Worm (Caenorhabditis elegans) whole organism, late embryonic: ENCODE results near the gene sri-31.
A peak's percentile ranks its signal among the peaks of the same experiment; 100 is the strongest.

Source experiments
- C08G9.2 ChIP-seq: sonication (generic microtip); optimal IDR thresholded peaks from 2 replicates; lab custom pipeline; 2016; ENCODE audit warnings: mild to moderate bottlenecking, missing genetic modification characterization, moderate library complexity, missing compliant biosample characterization
- C38D4.7 ChIP-seq: fragments of 200-800 bp; sonication (Bioruptor generic); optimal IDR thresholded peaks from 2 replicates; lab custom pipeline; 2018; ENCODE audit warnings: mild to moderate bottlenecking, missing genetic modification characterization, moderate library complexity, missing compliant biosample characterization
- F13H6.1 ChIP-seq: sonication (generic microtip); optimal IDR thresholded peaks from 2 replicates; lab custom pipeline; 2016; ENCODE audit warnings: missing genetic modification characterization, missing compliant biosample characterization
- K02D7.2 ChIP-seq: sonication (generic microtip); optimal IDR thresholded peaks from 2 replicates; lab custom pipeline; 2017; ENCODE audit warnings: mild to moderate bottlenecking, missing genetic modification characterization, missing compliant biosample characterization
- Y22D7AL.16 ChIP-seq: sonication (generic microtip); optimal IDR thresholded peaks from 2 replicates; lab custom pipeline; 2016; ENCODE audit warnings: missing genetic modification characterization, missing compliant biosample characterization
- ama-1 ChIP-seq: fragments of 150-350 bp; optimal IDR thresholded peaks from 2 replicates; lab custom pipeline; 2014
- ceh-14 ChIP-seq: sonication (generic microtip); optimal IDR thresholded peaks from 2 replicates; lab custom pipeline; 2016; ENCODE audit warnings: missing genotype, missing genetic modification characterization, missing compliant biosample characterization
- ceh-18 ChIP-seq: sonication (generic microtip); optimal IDR thresholded peaks from 2 replicates; lab custom pipeline; 2016; ENCODE audit warnings: missing genetic modification characterization, missing compliant biosample characterization
- ceh-19 ChIP-seq: fragments of 200-800 bp; sonication (Bioruptor generic); optimal IDR thresholded peaks from 2 replicates; lab custom pipeline; 2018; ENCODE audit warnings: mild to moderate bottlenecking, missing genetic modification characterization, missing compliant biosample characterization
- ceh-2 ChIP-seq: sonication (generic microtip); optimal IDR thresholded peaks from 2 replicates; lab custom pipeline; 2016; ENCODE audit warnings: missing genotype, missing genetic modification characterization, missing compliant biosample characterization
- ceh-22 ChIP-seq: sonication (generic microtip); optimal IDR thresholded peaks from 2 replicates; lab custom pipeline; 2017; ENCODE audit warnings: missing biosample characterization, missing genetic modification characterization
- ceh-31 ChIP-seq: sonication (generic microtip); optimal IDR thresholded peaks from 2 replicates; lab custom pipeline; 2016; ENCODE audit warnings: missing genetic modification characterization, missing compliant biosample characterization
- ceh-34 ChIP-seq: sonication (generic microtip); optimal IDR thresholded peaks from 2 replicates; lab custom pipeline; 2016; ENCODE audit warnings: mild to moderate bottlenecking, missing genetic modification characterization, missing compliant biosample characterization
- ceh-45 ChIP-seq: fragments of 200-800 bp; sonication (Bioruptor generic); IDR thresholded peaks from 2 replicates; pipeline ENCODE4 v1.3.6; 2022; ENCODE audit warnings: missing genetic modification reagents, missing genetic modification characterization, missing compliant biosample characterization
- ceh-9 ChIP-seq: sonication (generic microtip); optimal IDR thresholded peaks from 2 replicates; lab custom pipeline; 2016; ENCODE audit warnings: mild to moderate bottlenecking, missing genetic modification characterization, inconsistent platforms, missing compliant biosample characterization
- che-1 ChIP-seq: sonication (generic microtip); optimal IDR thresholded peaks from 2 replicates; lab custom pipeline; 2016; ENCODE audit warnings: mild to moderate bottlenecking, missing genetic modification characterization, missing compliant biosample characterization
- dve-1 ChIP-seq: sonication (generic microtip); optimal IDR thresholded peaks from 2 replicates; lab custom pipeline; 2017; ENCODE audit warnings: antibody characterized with exemption, mild to moderate bottlenecking, missing genetic modification characterization, missing compliant biosample characterization
- ets-4 ChIP-seq: sonication (generic microtip); optimal IDR thresholded peaks from 2 replicates; lab custom pipeline; 2016; ENCODE audit warnings: missing genetic modification characterization, missing compliant biosample characterization
- fax-1 ChIP-seq: sonication (generic microtip); optimal IDR thresholded peaks from 2 replicates; lab custom pipeline; 2016; ENCODE audit warnings: missing genotype, missing genetic modification characterization, missing compliant biosample characterization
- fkh-6 ChIP-seq: sonication (generic microtip); optimal IDR thresholded peaks from 2 replicates; lab custom pipeline; 2016; ENCODE audit warnings: missing genetic modification characterization, missing compliant biosample characterization
- gmeb-2 ChIP-seq: sonication (generic microtip); optimal IDR thresholded peaks from 2 replicates; lab custom pipeline; 2016; ENCODE audit warnings: missing genetic modification characterization, inconsistent platforms, missing compliant biosample characterization
- hlh-30 ChIP-seq: sonication (generic microtip); optimal IDR thresholded peaks from 2 replicates; lab custom pipeline; 2017; ENCODE audit warnings: antibody characterized with exemption, missing genetic modification characterization, missing compliant biosample characterization; ENCODE audit not compliant: insufficient read depth
- hlh-6 ChIP-seq: sonication (generic microtip); optimal IDR thresholded peaks from 2 replicates; lab custom pipeline; 2016; ENCODE audit warnings: missing genotype, missing genetic modification characterization, missing compliant biosample characterization
- madf-2 ChIP-seq: sonication (generic microtip); optimal IDR thresholded peaks from 2 replicates; lab custom pipeline; 2017; ENCODE audit warnings: missing genetic modification characterization, missing compliant biosample characterization
- nfya-1 ChIP-seq: sonication (generic microtip); optimal IDR thresholded peaks from 2 replicates; lab custom pipeline; 2017; ENCODE audit warnings: missing genetic modification characterization, mild to moderate bottlenecking, missing compliant biosample characterization, antibody characterized with exemption, moderate library complexity
- nhr-11 ChIP-seq: fragments of 150-350 bp; optimal IDR thresholded peaks from 2 replicates; lab custom pipeline; 2014; ENCODE audit warnings: missing biosample characterization, missing genetic modification characterization
- odd-2 ChIP-seq: sonication (generic microtip); optimal IDR thresholded peaks from 2 replicates; lab custom pipeline; 2017; ENCODE audit warnings: antibody characterized with exemption, mild to moderate bottlenecking, missing genetic modification characterization, missing compliant biosample characterization
- pax-1 ChIP-seq: fragments of 150-350 bp; optimal IDR thresholded peaks from 2 replicates; lab custom pipeline; 2014; ENCODE audit warnings: missing biosample characterization, missing genetic modification characterization
- pha-4 ChIP-seq: fragments of 150-350 bp; optimal IDR thresholded peaks from 2 replicates; lab custom pipeline; 2018; ENCODE audit warnings: missing biosample characterization, missing genetic modification reagents, missing genetic modification characterization
- pros-1 ChIP-seq: fragments of 150-350 bp; optimal IDR thresholded peaks from 2 replicates; lab custom pipeline; 2014; ENCODE audit warnings: missing biosample characterization, missing genetic modification reagents, missing genetic modification characterization
- ref-2 ChIP-seq: sonication (generic microtip); optimal IDR thresholded peaks from 2 replicates; lab custom pipeline; 2016; ENCODE audit warnings: missing genetic modification characterization, missing compliant biosample characterization
- sdc-2 ChIP-seq: sonication (generic microtip); optimal IDR thresholded peaks from 2 replicates; lab custom pipeline; 2016; ENCODE audit warnings: missing genotype, missing genetic modification characterization, missing compliant biosample characterization
- sox-4 ChIP-seq: sonication (generic microtip); optimal IDR thresholded peaks from 2 replicates; lab custom pipeline; 2017; ENCODE audit warnings: mild to moderate bottlenecking, missing genetic modification characterization, inconsistent platforms, missing compliant biosample characterization
- syd-9 ChIP-seq: sonication (generic microtip); optimal IDR thresholded peaks from 2 replicates; lab custom pipeline; 2016; ENCODE audit warnings: mild to moderate bottlenecking, missing genetic modification characterization, moderate library complexity, missing compliant biosample characterization
- tbx-2 ChIP-seq: sonication (generic microtip); optimal IDR thresholded peaks from 2 replicates; lab custom pipeline; 2016; ENCODE audit warnings: missing genetic modification characterization, missing compliant biosample characterization
- tbx-7 ChIP-seq: sonication (generic microtip); optimal IDR thresholded peaks from 2 replicates; lab custom pipeline; 2016; ENCODE audit warnings: missing genotype, missing genetic modification characterization, missing compliant biosample characterization
- ttx-3 ChIP-seq: sonication (generic microtip); optimal IDR thresholded peaks from 2 replicates; lab custom pipeline; 2016; ENCODE audit warnings: missing genetic modification reagents, missing genetic modification characterization, missing compliant biosample characterization
- unc-3 ChIP-seq, 2 experiments: fragments of 200-800 bp in 1 of 2; sonication (Bioruptor generic) in 1 of 2; sonication (generic microtip) in 1 of 2; conservative IDR thresholded peaks in 1 of 2; optimal IDR thresholded peaks in 1 of 2; 2 replicates each; pipeline versions ENCODE4 v1.3.6 to Lab custom; 2016 to 2022; ENCODE audit warnings: missing compliant biosample characterization in 2 of 2, missing genetic modification characterization in 2 of 2, missing genetic modification reagents in 1 of 2
- unc-42 ChIP-seq: sonication (generic microtip); optimal IDR thresholded peaks from 2 replicates; lab custom pipeline; 2016; ENCODE audit warnings: missing genotype, missing genetic modification characterization, missing compliant biosample characterization
- unc-55 ChIP-seq: sonication (generic microtip); optimal IDR thresholded peaks from 2 replicates; lab custom pipeline; 2017; ENCODE audit warnings: missing biosample characterization, missing genetic modification reagents, missing genetic modification characterization
- unc-86 ChIP-seq: sonication (generic microtip); optimal IDR thresholded peaks from 2 replicates; lab custom pipeline; 2016; ENCODE audit warnings: missing genetic modification characterization, missing compliant biosample characterization
- zip-5 ChIP-seq: sonication (generic microtip); optimal IDR thresholded peaks from 2 replicates; lab custom pipeline; 2016; ENCODE audit warnings: missing genetic modification characterization, missing compliant biosample characterization
- ztf-16 ChIP-seq: sonication (generic microtip); optimal IDR thresholded peaks from 2 replicates; lab custom pipeline; 2017; ENCODE audit warnings: missing genetic modification characterization, missing compliant biosample characterization

Gene sri-31

ce11 chrII:3051332-3051731 lies 529 bp downstream of the sri-31 start:
- TF ChIP-seq unc-55 (GFP tag; lab: Kevin White, UChicago) (no peak), ceh-18 (tag; lab: Kevin White, UChicago) (no peak), odd-2 (tag; lab: Kevin White, UChicago) (no peak), ceh-9 (no peak), unc-3 (GFP tag; conservative IDR thresholded peaks at IDR 0.05; lab: Robert Waterston, UW) (no peak), unc-3 (tag; optimal IDR thresholded peaks at IDR 0.05; lab: Kevin White, UChicago) (no peak)

DNA sequence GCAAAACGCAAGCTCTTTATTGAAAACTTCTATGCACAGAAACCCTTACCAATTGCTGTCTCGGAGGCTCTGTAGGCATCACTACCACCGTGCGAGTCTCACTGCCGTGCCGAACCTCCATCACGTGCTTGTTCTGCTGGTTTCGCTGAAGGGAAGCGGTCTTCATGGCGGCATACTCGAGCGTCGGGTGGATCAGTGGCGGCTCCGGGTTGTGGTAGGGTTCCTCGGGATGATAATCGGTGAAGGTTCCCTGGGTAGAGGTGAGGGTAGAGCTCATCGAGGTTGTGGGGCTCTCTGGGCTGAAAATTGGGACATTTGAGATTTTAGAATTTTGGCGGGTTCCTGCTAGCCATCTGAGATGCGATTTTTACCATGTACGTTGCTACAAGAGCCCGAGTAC lies 2.0 kb downstream of the sri-31 start:
- TF ChIP-seq unc-86 (no peak), madf-2 (tag; lab: Kevin White, UChicago) (no peak), ceh-31 (no peak), pros-1 (tag; lab: Kevin White, UChicago) (no peak), ztf-16 (tag; lab: Kevin White, UChicago) (no peak)

- TF ChIP-seq unc-3 (GFP tag; conservative IDR thresholded peaks at IDR 0.05; lab: Robert Waterston, UW) = no peak
- TF ChIP-seq unc-3 (tag; optimal IDR thresholded peaks at IDR 0.05; lab: Kevin White, UChicago) = no peak
- TF ChIP-seq madf-2 (tag; lab: Kevin White, UChicago) = no peak
- no peak for TF ChIP-seq ceh-22 (tag; lab: Kevin White, UChicago)
- no peak for TF ChIP-seq sdc-2
- TF ChIP-seq ceh-31 = no peak
- no peak for TF ChIP-seq unc-42 (tag; lab: Kevin White, UChicago)
Observed at ce11 chrII:3053689-3054088, 2.9 kb downstream of the sri-31 start.

DNA sequence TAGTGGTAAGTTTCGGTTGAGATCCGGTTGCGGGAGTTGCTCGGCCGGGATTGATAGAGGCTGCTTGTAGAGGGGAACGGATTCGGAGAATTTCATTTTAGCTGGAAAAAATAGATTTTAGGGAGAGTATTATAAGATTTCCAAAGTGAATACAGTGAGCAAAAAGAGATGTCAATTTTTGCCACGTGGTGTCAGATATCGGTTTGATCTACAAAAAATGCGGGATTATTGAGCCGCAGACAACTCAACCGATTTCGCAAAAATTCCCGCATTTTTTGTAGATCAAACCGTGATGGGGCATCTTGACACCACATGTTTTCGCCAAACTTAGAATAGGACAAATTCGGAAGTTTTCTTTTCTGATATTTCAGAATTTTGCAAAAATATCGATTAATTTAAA lies 3.4 kb downstream of the sri-31 start, which contains the start of gene lido-13:
lido-13 (minus strand) TSS at position 101 of the 400 bp plus-strand sequence.
- TF ChIP-seq pha-4 (tag; lab: Kevin White, UChicago) = no peak
- no peak for TF ChIP-seq Y22D7AL.16
- TF ChIP-seq F13H6.1 = no peak

DNA sequence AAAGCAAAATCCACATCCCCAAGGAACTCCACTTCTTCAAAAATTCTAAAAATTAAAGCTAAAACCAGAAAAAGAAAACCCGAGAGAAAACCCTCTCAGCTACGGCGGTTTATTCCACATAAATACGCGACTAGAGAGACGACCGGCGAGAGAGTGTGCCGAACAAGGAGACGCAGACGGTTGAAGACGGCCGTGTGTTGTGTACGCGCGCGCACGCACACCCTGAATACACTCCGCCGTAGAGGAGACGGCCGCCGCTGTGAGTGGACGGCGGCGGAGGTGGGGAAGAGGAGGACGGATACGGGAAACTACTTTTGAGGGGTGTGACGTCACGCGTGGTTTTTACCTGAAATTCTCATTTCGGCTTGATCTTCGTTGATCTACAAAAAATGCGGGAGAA lies 3.8 kb downstream of the sri-31 start:
- no peak for TF ChIP-seq unc-55 (GFP tag; lab: Kevin White, UChicago)
- TF ChIP-seq ceh-34 = peak; percentile 55
- TF ChIP-seq nfya-1 = peak; percentile 72
- no peak for TF ChIP-seq ceh-45 (GFP tag; lab: Robert Waterston, UW)
- peak; percentile 11 for TF ChIP-seq ceh-2 (tag; lab: Kevin White, UChicago)
- peak; percentile 6 for TF ChIP-seq hlh-6 (tag; lab: Kevin White, UChicago)
- no peak for TF ChIP-seq nhr-11
- peak; percentile 23 for TF ChIP-seq ref-2
- TF ChIP-seq ceh-31 = peak; percentile 31
- no peak for TF ChIP-seq gmeb-2 (tag; lab: Kevin White, UChicago)
- TF ChIP-seq fkh-6 (tag; lab: Kevin White, UChicago) = no peak
- TF ChIP-seq tbx-2 (tag; lab: Kevin White, UChicago) = peak; percentile 22
- no peak for TF ChIP-seq tbx-7 (tag; lab: Kevin White, UChicago)

- TF ChIP-seq K02D7.2 (tag; lab: Kevin White, UChicago) (no peak), ceh-34 (peak; percentile 45), fkh-6 (tag; lab: Kevin White, UChicago) (peak; percentile 48), C38D4.7 (GFP tag; lab: Kevin White, UChicago) (no peak), ceh-19 (GFP tag; lab: Kevin White, UChicago) (peak; percentile 0), che-1 (tag; lab: Kevin White, UChicago) (no peak), ceh-31 (peak; percentile 53), syd-9 (tag; lab: Kevin White, UChicago) (no peak), unc-42 (tag; lab: Kevin White, UChicago) (peak; percentile 58), sdc-2 (peak; percentile 43), sox-4 (tag; lab: Kevin White, UChicago) (peak; percentile 25), zip-5 (tag; lab: Kevin White, UChicago) (no peak), ama-1 (lab: Kevin White, UChicago) (no peak), C08G9.2 (peak; percentile 46), fax-1 (tag; lab: Kevin White, UChicago) (no peak), nfya-1 (peak; percentile 67), pros-1 (tag; lab: Kevin White, UChicago) (peak; percentile 60), hlh-30 (tag; lab: Kevin White, UChicago) (peak; percentile 67), ttx-3 (tag; lab: Kevin White, UChicago) (no peak), tbx-2 (tag; lab: Kevin White, UChicago) (peak; percentile 60), pax-1 (tag; lab: Kevin White, UChicago) (no peak), ref-2 (peak; percentile 53), ceh-14 (tag; lab: Kevin White, UChicago) (peak; percentile 66), ets-4 (no peak), dve-1 (tag; lab: Kevin White, UChicago) (no peak)
Observed at ce11 chrII:3055531-3055930, 4.7 kb downstream of the sri-31 start.
